Worm (Caenorhabditis elegans): ENCODE measurements around the gene srx-47.

DNA sequence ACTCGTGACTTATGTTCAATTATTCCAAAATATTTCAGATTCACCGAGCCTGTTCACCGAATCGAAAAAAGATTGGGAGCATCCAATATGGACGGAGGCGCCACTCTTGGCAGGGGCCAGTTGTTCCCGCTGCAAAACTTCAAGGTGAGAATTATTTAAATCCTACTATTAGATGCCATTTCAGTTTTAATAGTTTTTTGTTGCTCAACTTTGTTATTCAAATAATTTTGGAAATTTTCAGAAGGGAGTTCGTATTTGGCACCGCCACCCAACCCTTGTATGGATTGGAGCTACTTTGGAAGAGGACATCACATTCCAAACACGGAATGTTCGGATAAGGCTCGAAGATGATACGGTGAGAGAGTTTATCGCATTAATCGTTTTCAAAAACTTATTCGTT is 36.4 kb downstream of the srx-47 start, which contains the start of gene hum-2:
- no peak for TF ChIP-seq hlh-26 (GFP tag; conservative IDR thresholded peaks at IDR 0.05)
- TF ChIP-seq ama-1 (optimal IDR thresholded peaks at IDR 0.05), result no peak
- no peak for TF ChIP-seq ama-1 (GFP tag; optimal IDR thresholded peaks at IDR 0.05)
- no peak for TF ChIP-seq hsf-1 (GFP tag; IDR thresholded peaks at IDR 0.05)
- no peak for TF ChIP-seq egl-18 (GFP tag; IDR thresholded peaks at IDR 0.05)
- TF ChIP-seq mxl-1 (tag; optimal IDR thresholded peaks at IDR 0.05), result no peak
- TF ChIP-seq B0035.1 (tag; optimal IDR thresholded peaks at IDR 0.05), result no peak
- TF ChIP-seq nhr-179 (tag; optimal IDR thresholded peaks at IDR 0.05), result no peak
- no peak for TF ChIP-seq pha-4 (tag; optimal IDR thresholded peaks at IDR 0.05)
- no peak for TF ChIP-seq nhr-80 (tag; optimal IDR thresholded peaks at IDR 0.05)
- TF ChIP-seq F57C9.4 (tag; optimal IDR thresholded peaks at IDR 0.05), result no peak
- no peak for TF ChIP-seq D2030.7 (GFP tag; IDR thresholded peaks at IDR 0.05)

All from whole organism, young adult.